Worm (Caenorhabditis elegans) whole organism, L2 larva: ENCODE measurements around the gene math-10.

ENCODE experiments used
- ZK546.5 ChIP-seq: sonication (generic microtip); optimal IDR thresholded peaks from 2 replicates; lab custom pipeline; 2017; ENCODE audit warnings: missing biosample characterization, missing genetic modification characterization
- alr-1 ChIP-seq: fragments of 150-350 bp; optimal IDR thresholded peaks from 2 replicates; lab custom pipeline; 2014; ENCODE audit warnings: missing biosample characterization, missing genetic modification characterization
- ama-1 ChIP-seq: fragments of 150-350 bp; optimal IDR thresholded peaks from 2 replicates; lab custom pipeline; 2018; ENCODE audit warnings: inconsistent platforms
- crh-2 ChIP-seq: sonication (generic microtip); optimal IDR thresholded peaks from 2 replicates; lab custom pipeline; 2017; ENCODE audit warnings: missing biosample characterization, missing genetic modification characterization
- dmd-4 ChIP-seq: sonication (generic microtip); optimal IDR thresholded peaks from 2 replicates; lab custom pipeline; 2017; ENCODE audit warnings: missing biosample characterization, missing genetic modification characterization
- elt-1 ChIP-seq: fragments of 150-350 bp; optimal IDR thresholded peaks from 2 replicates; lab custom pipeline; 2014; ENCODE audit warnings: missing biosample characterization, missing genetic modification characterization
- lin-11 ChIP-seq: fragments of 150-350 bp; sonication (generic microtip); optimal IDR thresholded peaks from 2 replicates; lab custom pipeline; 2014; ENCODE audit warnings: missing biosample characterization, missing genetic modification characterization, inconsistent platforms, mixed read lengths
- lin-13 ChIP-seq: fragments of 150-350 bp; optimal IDR thresholded peaks from 2 replicates; lab custom pipeline; 2014; ENCODE audit warnings: missing biosample characterization, missing genetic modification reagents, missing genetic modification characterization
- lin-39 ChIP-seq: fragments of 150-350 bp; optimal IDR thresholded peaks from 2 replicates; lab custom pipeline; 2014; ENCODE audit warnings: missing biosample characterization, missing genetic modification reagents, missing genetic modification characterization
- mbf-1 ChIP-seq: sonication (generic microtip); optimal IDR thresholded peaks from 2 replicates; lab custom pipeline; 2017; ENCODE audit warnings: missing biosample characterization, missing genetic modification characterization
- nhr-12 ChIP-seq: fragments of 150-350 bp; optimal IDR thresholded peaks from 2 replicates; lab custom pipeline; 2014; ENCODE audit warnings: missing biosample characterization, missing genetic modification characterization
- unc-39 ChIP-seq: fragments of 150-350 bp; optimal IDR thresholded peaks from 2 replicates; lab custom pipeline; 2014; ENCODE audit warnings: missing biosample characterization, missing genetic modification characterization
- unc-62 ChIP-seq: fragments of 150-350 bp; optimal IDR thresholded peaks from 2 replicates; lab custom pipeline; 2014; ENCODE audit warnings: missing biosample characterization, missing genetic modification reagents, missing genetic modification characterization
- zag-1 ChIP-seq: fragments of 150-350 bp; optimal IDR thresholded peaks from 2 replicates; lab custom pipeline; 2014; ENCODE audit warnings: missing biosample characterization, missing genetic modification characterization

DNA sequence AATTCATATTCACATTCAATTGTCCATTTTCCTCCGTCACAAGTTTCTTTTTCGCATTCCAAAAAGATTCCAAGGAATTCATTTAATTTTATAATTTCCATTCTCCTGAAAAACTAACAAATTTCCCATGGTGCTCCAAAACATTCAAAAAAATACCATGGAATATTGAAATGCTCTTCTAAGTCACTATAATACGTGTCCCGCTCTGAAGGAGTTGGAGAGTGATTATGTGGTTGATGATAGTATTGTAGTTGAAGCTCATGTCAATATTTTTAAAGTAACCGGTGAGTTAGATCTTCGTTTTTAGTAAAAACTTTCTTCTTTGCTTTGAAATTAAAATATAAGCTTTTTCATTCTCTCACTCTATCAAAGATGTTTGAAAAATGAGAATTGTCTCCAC is 19.3 kb downstream of the math-10 start, which contains the start of gene math-9:
- TF ChIP-seq lin-11 (tag; lab: Kevin White, UChicago) (no peak), alr-1 (tag; lab: Kevin White, UChicago) (no peak), unc-39 (tag; lab: Kevin White, UChicago) (no peak), nhr-12 (tag; lab: Kevin White, UChicago) (no peak), lin-39 (tag; lab: Kevin White, UChicago) (no peak), elt-1 (tag; lab: Kevin White, UChicago) (no peak), dmd-4 (no peak), zag-1 (no peak), ZK546.5 (tag; lab: Kevin White, UChicago) (no peak), unc-62 (GFP tag; lab: Kevin White, UChicago) (no peak), crh-2 (tag; lab: Kevin White, UChicago) (no peak), mbf-1 (no peak), ama-1 (lab: Kevin White, UChicago) (no peak), lin-13 (GFP tag; lab: Kevin White, UChicago) (no peak)
